Fruit fly (Drosophila melanogaster): Measurements from ENCODE around the gene CG31106.
A peak's percentile ranks its signal among the peaks of the same experiment; 100 is the strongest.

CG31106 gene

DNA sequence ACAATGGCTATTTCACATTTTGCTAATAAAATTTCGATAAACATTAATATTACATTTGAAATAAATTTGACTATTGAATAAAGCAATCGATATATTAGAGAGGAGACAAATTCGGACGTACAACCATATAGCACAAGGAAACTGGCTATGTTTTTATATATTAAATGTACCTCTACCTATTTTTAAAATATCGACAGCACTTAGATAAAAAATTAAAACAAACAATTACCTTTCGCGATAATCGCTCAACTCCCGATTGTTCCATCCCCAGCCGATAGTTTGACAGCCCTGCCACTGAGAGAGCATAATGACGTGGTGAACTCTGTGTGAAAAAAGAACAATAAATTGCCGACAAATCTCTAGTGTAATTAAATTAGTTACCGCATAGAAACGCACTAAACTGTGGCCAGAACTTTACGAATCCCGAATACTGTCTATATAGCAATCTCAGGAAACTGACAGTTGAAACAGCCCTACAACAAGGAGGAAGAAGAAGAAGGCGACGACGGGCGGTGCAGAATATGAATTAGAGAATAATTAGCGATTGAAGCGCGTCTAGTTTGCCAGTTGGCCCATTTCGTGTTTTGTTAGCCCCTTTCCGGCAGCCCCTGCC lies 42.6 kb downstream of the CG31106 start, which contains the start of gene CG11857:
CG11857 (plus strand) TSS at position 271 of the 613 bp plus-strand sequence.
- TF ChIP-seq CrebA (GFP tag; optimal IDR thresholded peaks at IDR 0.05; ENCODE audit: borderline replicate concordance), result no peak
- peak; percentile 98 for TF ChIP-seq Jra (GFP tag; optimal IDR thresholded peaks at IDR 0.05)
- TF ChIP-seq dl (GFP tag; optimal IDR thresholded peaks at IDR 0.05; ENCODE audit: insufficient read depth in 1 of 2, partially characterized antibody in 2 of 2), result no peak
- TF ChIP-seq Rel (GFP tag; optimal IDR thresholded peaks at IDR 0.05), result peak; percentile 40
- TF ChIP-seq Rel (tag; optimal IDR thresholded peaks at IDR 0.05), result peak; percentile 82
- peak; percentile 79 for TF ChIP-seq Mio (GFP tag; optimal IDR thresholded peaks at IDR 0.05)
- no peak for TF ChIP-seq pan (optimal IDR thresholded peaks at IDR 0.05)
- TF ChIP-seq psq (GFP tag; optimal IDR thresholded peaks at IDR 0.05), result peak; percentile 94
- peak; percentile 94 for TF ChIP-seq dsf (GFP tag; optimal IDR thresholded peaks at IDR 0.05; ENCODE audit: borderline replicate concordance)
- TF ChIP-seq br (GFP tag; optimal IDR thresholded peaks at IDR 0.05), result peak; percentile 96
- TF ChIP-seq brk (GFP tag; optimal IDR thresholded peaks at IDR 0.05), result no peak
- TF ChIP-seq N (GFP tag; optimal IDR thresholded peaks at IDR 0.05), result no peak
- TF ChIP-seq sage (GFP tag; optimal IDR thresholded peaks at IDR 0.05), result no peak
- TF ChIP-seq Myc (optimal IDR thresholded peaks at IDR 0.05), result peak; percentile 25
- TF ChIP-seq Abd-B (GFP tag; optimal IDR thresholded peaks at IDR 0.05), result no peak
- no peak for TF ChIP-seq tai (GFP tag; optimal IDR thresholded peaks at IDR 0.05)
- TF ChIP-seq CG32264 (GFP tag; optimal IDR thresholded peaks at IDR 0.05), result peak; percentile 93
- peak; percentile 97 for TF ChIP-seq woc (GFP tag; optimal IDR thresholded peaks at IDR 0.05)
- TF ChIP-seq HLH106 (tag; optimal IDR thresholded peaks at IDR 0.05), result peak; percentile 98
- TF ChIP-seq OdsH (GFP tag; optimal IDR thresholded peaks at IDR 0.05), result peak; percentile 96
- TF ChIP-seq usp (GFP tag; optimal IDR thresholded peaks at IDR 0.05), result no peak
- TF ChIP-seq CG9705 (GFP tag; optimal IDR thresholded peaks at IDR 0.05), result peak; percentile 95
- TF ChIP-seq ey (GFP tag; optimal IDR thresholded peaks at IDR 0.05), result peak; percentile 97
- peak; percentile 96 for TF ChIP-seq Sp1 (GFP tag; optimal IDR thresholded peaks at IDR 0.05)
- peak; percentile 98 for TF ChIP-seq sv (GFP tag; optimal IDR thresholded peaks at IDR 0.05)
- TF ChIP-seq rgr (GFP tag; optimal IDR thresholded peaks at IDR 0.05), result peak; percentile 98
- peak; percentile 97 for TF ChIP-seq fru (GFP tag; optimal IDR thresholded peaks at IDR 0.05)
- TF ChIP-seq Vsx2 (GFP tag; optimal IDR thresholded peaks at IDR 0.05; ENCODE audit: partially characterized antibody), result no peak
- peak; percentile 99 for TF ChIP-seq h (GFP tag; optimal IDR thresholded peaks at IDR 0.05)
- TF ChIP-seq jim (GFP tag; optimal IDR thresholded peaks at IDR 0.05), result peak; percentile 43
- TF ChIP-seq Hr78 (GFP tag; optimal IDR thresholded peaks at IDR 0.05), result no peak
- peak; percentile 99 for TF ChIP-seq Hnf4 (GFP tag; optimal IDR thresholded peaks at IDR 0.05)
- peak; percentile 96 for TF ChIP-seq dmrt93B (GFP tag; optimal IDR thresholded peaks at IDR 0.05)
- no peak for TF ChIP-seq lola (GFP tag; optimal IDR thresholded peaks at IDR 0.05)
- TF ChIP-seq Dfd (GFP tag; optimal IDR thresholded peaks at IDR 0.05), result no peak
- TF ChIP-seq foxo (GFP tag; optimal IDR thresholded peaks at IDR 0.05), result peak; percentile 89 to 98
- peak; percentile 94 for TF ChIP-seq GATAd (GFP tag; optimal IDR thresholded peaks at IDR 0.05)
- TF ChIP-seq Hr83 (GFP tag; optimal IDR thresholded peaks at IDR 0.05; ENCODE audit: poor library complexity, severe bottlenecking), result peak; percentile 96
- TF ChIP-seq Dif (GFP tag; optimal IDR thresholded peaks at IDR 0.05; ENCODE audit: partially characterized antibody), result no peak

DNA sequence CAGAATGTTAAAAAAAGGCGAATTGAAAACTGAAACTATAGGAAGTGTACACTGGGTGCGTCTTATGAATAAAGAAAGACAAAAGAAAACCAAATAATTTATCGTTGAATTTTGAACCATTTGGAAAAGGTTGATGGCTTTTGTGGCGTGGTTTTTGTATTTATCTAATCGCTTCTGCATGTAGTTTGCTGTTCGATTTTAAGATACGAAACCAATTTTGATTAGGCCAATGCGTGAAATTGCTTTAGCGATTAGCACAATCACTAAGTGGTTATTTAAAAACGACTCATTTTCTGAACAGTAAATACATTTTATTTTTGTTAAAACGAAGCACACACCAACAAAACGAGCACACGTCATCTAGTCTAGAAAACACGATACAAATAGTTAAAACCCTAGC lies 44.6 kb downstream of the CG31106 start:
- no peak for TF ChIP-seq Myc (optimal IDR thresholded peaks at IDR 0.05)
- TF ChIP-seq lola (GFP tag; optimal IDR thresholded peaks at IDR 0.05), result no peak
- TF ChIP-seq Sp1 (GFP tag; optimal IDR thresholded peaks at IDR 0.05), result no peak
- no peak for TF ChIP-seq dmrt93B (GFP tag; optimal IDR thresholded peaks at IDR 0.05)
- TF ChIP-seq HLH106 (tag; optimal IDR thresholded peaks at IDR 0.05), result no peak
- no peak for TF ChIP-seq Rel (GFP tag; optimal IDR thresholded peaks at IDR 0.05)
- TF ChIP-seq Rel (tag; optimal IDR thresholded peaks at IDR 0.05), result no peak
- no peak for TF ChIP-seq Mio (GFP tag; optimal IDR thresholded peaks at IDR 0.05)
- no peak for TF ChIP-seq N (GFP tag; optimal IDR thresholded peaks at IDR 0.05)
- no peak for TF ChIP-seq br (GFP tag; optimal IDR thresholded peaks at IDR 0.05)
- no peak for TF ChIP-seq Jra (GFP tag; optimal IDR thresholded peaks at IDR 0.05)
- TF ChIP-seq foxo (GFP tag; optimal IDR thresholded peaks at IDR 0.05), result no peak
- TF ChIP-seq ey (GFP tag; optimal IDR thresholded peaks at IDR 0.05), result no peak
